Fruit fly (Drosophila melanogaster) whole organism, embryonic: ENCODE data around the gene CDase.

Experiments used
- BEAF-32 ChIP-seq: fragments of 200-800 bp; sonication (Bioruptor generic); optimal IDR thresholded peaks from 3 replicates; lab custom pipeline; 2017; ENCODE audit warnings: missing biosample characterization, missing genetic modification characterization, mild to moderate bottlenecking, moderate library complexity, missing genetic modification reagents
- Bgb ChIP-seq: fragments of 200-800 bp; sonication (Bioruptor generic); IDR thresholded peaks from 2 replicates; pipeline ENCODE4 v1.3.6; 2022; ENCODE audit warnings: missing biosample characterization, missing genetic modification characterization; ENCODE audit not compliant: partially characterized antibody
- CG10147 ChIP-seq: fragments of 200-800 bp; sonication (Bioruptor generic); optimal IDR thresholded peaks from 2 replicates; lab custom pipeline; 2019; ENCODE audit warnings: missing biosample characterization, mild to moderate bottlenecking, missing genetic modification characterization, moderate library complexity
- CG10543 ChIP-seq: fragments of 200-800 bp; sonication (Bioruptor generic); optimal IDR thresholded peaks from 3 replicates; lab custom pipeline; 2017; ENCODE audit warnings: missing biosample characterization, mild to moderate bottlenecking, missing genetic modification characterization, moderate library complexity
- CG10959 ChIP-seq: fragments of 200-800 bp; sonication (Bioruptor generic); IDR thresholded peaks from 2 replicates; pipeline ENCODE4 v1.3.6; 2022; ENCODE audit warnings: missing biosample characterization, missing genetic modification characterization
- CG11723 ChIP-seq: fragments of 200-800 bp; sonication (Bioruptor generic); optimal IDR thresholded peaks from 2 replicates; lab custom pipeline; 2017; ENCODE audit warnings: missing biosample characterization, mild to moderate bottlenecking, missing genetic modification characterization
- CG12236 ChIP-seq: fragments of 200-800 bp; sonication (Bioruptor generic); optimal IDR thresholded peaks from 2 replicates; lab custom pipeline; 2016; ENCODE audit warnings: missing biosample characterization, missing genetic modification characterization
- CG1233 ChIP-seq: fragments of 200-800 bp; sonication (Bioruptor generic); optimal IDR thresholded peaks from 4 replicates; lab custom pipeline; 2018; ENCODE audit warnings: missing biosample characterization, mild to moderate bottlenecking, missing genetic modification characterization
- CG12391 ChIP-seq: fragments of 200-800 bp; sonication (Bioruptor generic); optimal IDR thresholded peaks from 3 replicates; lab custom pipeline; 2018; ENCODE audit warnings: missing biosample characterization, mild to moderate bottlenecking, missing genetic modification characterization, moderate library complexity
- CG15073 ChIP-seq: fragments of 200-800 bp; sonication (Bioruptor generic); optimal IDR thresholded peaks from 2 replicates; lab custom pipeline; 2016; ENCODE audit warnings: missing biosample characterization, missing genetic modification characterization
- CG16815 ChIP-seq: fragments of 200-800 bp; sonication (Bioruptor generic); optimal IDR thresholded peaks from 3 replicates; lab custom pipeline; 2017; ENCODE audit warnings: missing biosample characterization, mild to moderate bottlenecking, missing genetic modification characterization
- CG2889 ChIP-seq: fragments of 200-800 bp; sonication (Bioruptor generic); IDR thresholded peaks from 3 replicates; pipeline ENCODE4 v1.3.6; 2022; ENCODE audit warnings: missing biosample characterization, missing genetic modification characterization
- CG30020 ChIP-seq: fragments of 200-800 bp; optimal IDR thresholded peaks from 2 replicates; lab custom pipeline; 2019; ENCODE audit warnings: missing biosample characterization, mild to moderate bottlenecking, missing genetic modification characterization, moderate library complexity
- CG30431 ChIP-seq: fragments of 200-800 bp; sonication (Bioruptor generic); optimal IDR thresholded peaks from 2 replicates; lab custom pipeline; 2017; ENCODE audit warnings: missing biosample characterization, missing genetic modification characterization
- CG3407 ChIP-seq: fragments of 200-800 bp; sonication (Bioruptor generic); optimal IDR thresholded peaks from 2 replicates; lab custom pipeline; 2018; ENCODE audit warnings: missing biosample characterization, mild to moderate bottlenecking, missing genetic modification characterization
- CG5245 ChIP-seq: fragments of 200-800 bp; sonication (Bioruptor generic); optimal IDR thresholded peaks from 3 replicates; lab custom pipeline; 2016; ENCODE audit warnings: missing biosample characterization, missing genetic modification characterization
- CG7839 ChIP-seq: fragments of 200-800 bp; sonication (Bioruptor generic); optimal IDR thresholded peaks from 3 replicates; lab custom pipeline; 2018; ENCODE audit warnings: missing biosample characterization, mild to moderate bottlenecking, missing genetic modification characterization, moderate library complexity
- CG9797 ChIP-seq: fragments of 200-800 bp; sonication (Bioruptor generic); optimal IDR thresholded peaks from 3 replicates; lab custom pipeline; 2018; ENCODE audit warnings: missing biosample characterization, mild to moderate bottlenecking, missing genetic modification characterization
- D19B ChIP-seq: fragments of 200-800 bp; sonication (Bioruptor generic); optimal IDR thresholded peaks from 2 replicates; lab custom pipeline; 2017; ENCODE audit warnings: missing biosample characterization, mild to moderate bottlenecking, missing genetic modification characterization
- Dip3 ChIP-seq: fragments of 200-800 bp; sonication (Bioruptor generic); optimal IDR thresholded peaks from 3 replicates; lab custom pipeline; 2016; ENCODE audit warnings: missing biosample characterization, missing genetic modification characterization
- ERR ChIP-seq: fragments of 200-800 bp; sonication (Bioruptor generic); optimal IDR thresholded peaks from 2 replicates; lab custom pipeline; 2016; ENCODE audit warnings: missing biosample characterization, missing genetic modification characterization
- Oaz ChIP-seq: fragments of 200-800 bp; sonication (Bioruptor generic); IDR thresholded peaks from 2 replicates; pipeline ENCODE4 v1.3.6; 2022; ENCODE audit warnings: missing biosample characterization, missing genetic modification characterization
- Oli ChIP-seq: fragments of 200-800 bp; sonication (Bioruptor generic); optimal IDR thresholded peaks from 2 replicates; lab custom pipeline; 2018; ENCODE audit warnings: missing biosample characterization, mild to moderate bottlenecking, missing genetic modification characterization, moderate library complexity
- Six4 ChIP-seq: fragments of 200-800 bp; sonication (Bioruptor generic); optimal IDR thresholded peaks from 2 replicates; lab custom pipeline; 2016; ENCODE audit warnings: missing biosample characterization, missing genetic modification characterization
- Sry-β ChIP-seq: fragments of 200-800 bp; sonication (Bioruptor generic); optimal IDR thresholded peaks from 2 replicates; lab custom pipeline; 2018; ENCODE audit warnings: missing biosample characterization, mild to moderate bottlenecking, missing genetic modification characterization, moderate library complexity
- TFAM ChIP-seq: fragments of 200-800 bp; sonication (Bioruptor generic); optimal IDR thresholded peaks from 2 replicates; lab custom pipeline; 2017; ENCODE audit warnings: missing biosample characterization, missing genetic modification characterization, inconsistent platforms
- Taf1 ChIP-seq: fragments of 200-800 bp; sonication (Bioruptor generic); IDR thresholded peaks from 2 replicates; pipeline ENCODE4 v1.3.6; 2022; ENCODE audit warnings: missing biosample characterization, missing genetic modification characterization
- Trl ChIP-seq, 3 experiments: fragments of >200 bp in 2 of 3; fragments of 200-800 bp in 1 of 3; sonication (Bioruptor generic) in 1 of 3; optimal IDR thresholded peaks; 2 replicates in 1 of 3; 3 replicates in 2 of 3; lab custom pipeline; 2016 to 2017; ENCODE audit warnings: missing biosample characterization in 1 of 3, missing genetic modification characterization in 1 of 3
- az2 ChIP-seq: fragments of 200-800 bp; sonication (Bioruptor generic); optimal IDR thresholded peaks from 3 replicates; lab custom pipeline; 2016; ENCODE audit warnings: missing biosample characterization, missing genetic modification characterization
- bab2 ChIP-seq: fragments of 200-800 bp; sonication (Bioruptor generic); optimal IDR thresholded peaks from 2 replicates; lab custom pipeline; 2016; ENCODE audit warnings: missing biosample characterization, missing genetic modification characterization
- bbx ChIP-seq: fragments of 200-800 bp; sonication (Bioruptor generic); IDR thresholded peaks from 2 replicates; pipeline ENCODE4 v1.3.6; 2022; ENCODE audit warnings: missing biosample characterization, missing genetic modification characterization; ENCODE audit not compliant: partially characterized antibody
- bcd ChIP-seq: fragments of 200-800 bp; sonication (Bioruptor generic); optimal IDR thresholded peaks from 2 replicates; lab custom pipeline; 2017; ENCODE audit warnings: missing biosample characterization, mild to moderate bottlenecking, missing genetic modification characterization
- cad ChIP-seq: fragments of >200 bp; optimal IDR thresholded peaks from 2 replicates; lab custom pipeline; 2017; ENCODE audit warnings: missing biosample characterization, missing genetic modification characterization
- chinmo ChIP-seq: fragments of 200-800 bp; sonication (Bioruptor generic); IDR thresholded peaks from 4 replicates; pipeline ENCODE4 v1.3.6; 2022; ENCODE audit warnings: missing biosample characterization, missing genetic modification characterization; ENCODE audit not compliant: partially characterized antibody
- cwo ChIP-seq: fragments of 200-800 bp; sonication (Bioruptor generic); optimal IDR thresholded peaks from 3 replicates; lab custom pipeline; 2017; ENCODE audit warnings: missing biosample characterization, missing genetic modification characterization, mild to moderate bottlenecking, moderate library complexity, missing genetic modification reagents
- danr ChIP-seq: fragments of 200-800 bp; sonication (Bioruptor generic); IDR thresholded peaks from 2 replicates; pipeline ENCODE4 v1.3.6; 2022; ENCODE audit warnings: missing biosample characterization, missing genetic modification characterization
- dimm ChIP-seq: fragments of 200-800 bp; sonication (Bioruptor generic); IDR thresholded peaks from 2 replicates; pipeline ENCODE4 v1.3.6; 2022; ENCODE audit warnings: missing biosample characterization, missing genetic modification characterization
- dmrt11E ChIP-seq: fragments of 200-800 bp; sonication (Bioruptor generic); optimal IDR thresholded peaks from 3 replicates; lab custom pipeline; 2018; ENCODE audit warnings: missing biosample characterization, mild to moderate bottlenecking, missing genetic modification characterization, moderate library complexity
- fd96Cb ChIP-seq: fragments of 200-800 bp; sonication (Bioruptor generic); optimal IDR thresholded peaks from 2 replicates; lab custom pipeline; 2018; ENCODE audit warnings: missing biosample characterization, mild to moderate bottlenecking, missing genetic modification characterization, moderate library complexity
- fru ChIP-seq: fragments of >200 bp; optimal IDR thresholded peaks from 2 replicates; lab custom pipeline; 2017
- gce ChIP-seq: fragments of 200-800 bp; sonication (Bioruptor generic); IDR thresholded peaks from 3 replicates; pipeline ENCODE4 v1.3.6; 2022; ENCODE audit warnings: missing biosample characterization, missing genetic modification characterization
- nerfin-2 ChIP-seq: fragments of 200-800 bp; sonication (Bioruptor generic); IDR thresholded peaks from 2 replicates; pipeline ENCODE4 v1.3.6; 2022; ENCODE audit warnings: missing biosample characterization, missing genetic modification characterization; ENCODE audit not compliant: partially characterized antibody
- odd ChIP-seq: fragments of 200-800 bp; sonication (Bioruptor generic); optimal IDR thresholded peaks from 2 replicates; lab custom pipeline; 2017; ENCODE audit warnings: missing biosample characterization, mild to moderate bottlenecking, missing genetic modification characterization
- phol ChIP-seq: fragments of 200-800 bp; sonication (Bioruptor generic); optimal IDR thresholded peaks from 3 replicates; lab custom pipeline; 2018; ENCODE audit warnings: missing biosample characterization, mild to moderate bottlenecking, missing genetic modification characterization, moderate library complexity
- psq ChIP-seq: fragments of 200-800 bp; sonication (Bioruptor generic); optimal IDR thresholded peaks from 2 replicates; lab custom pipeline; 2017; ENCODE audit warnings: missing biosample characterization, missing genetic modification characterization
- ro ChIP-seq: fragments of 200-800 bp; sonication (Bioruptor generic); IDR thresholded peaks from 2 replicates; pipeline ENCODE4 v1.3.6; 2022; ENCODE audit warnings: missing biosample characterization, missing genetic modification characterization
- sna ChIP-seq: fragments of 200-800 bp; sonication (Bioruptor generic); IDR thresholded peaks from 2 replicates; pipeline ENCODE4 v1.3.6; 2022; ENCODE audit warnings: missing biosample characterization, missing genetic modification characterization; ENCODE audit not compliant: partially characterized antibody
- sr ChIP-seq: fragments of 200-800 bp; sonication (Bioruptor generic); IDR thresholded peaks from 3 replicates; pipeline ENCODE4 v1.3.6; 2022; ENCODE audit warnings: missing biosample characterization, missing genetic modification characterization
- stc ChIP-seq: fragments of 200-800 bp; sonication (Bioruptor generic); IDR thresholded peaks from 2 replicates; pipeline ENCODE4 v1.3.6; 2022; ENCODE audit warnings: missing biosample characterization, missing genetic modification characterization
- vvl ChIP-seq: fragments of 200-800 bp; sonication (Bioruptor generic); IDR thresholded peaks from 2 replicates; pipeline ENCODE4 v1.3.6; 2022; ENCODE audit warnings: missing biosample characterization, missing genetic modification characterization
- zfh1 ChIP-seq: fragments of 200-800 bp; sonication (Bioruptor generic); IDR thresholded peaks from 3 replicates; pipeline ENCODE4 v1.3.6; 2022; ENCODE audit warnings: missing biosample characterization, missing genetic modification characterization

CDase gene

dm6 chr3R:30413795-30414194 is 45.5 kb upstream of the CDase start (continued):
- peak; percentile 31 for TF ChIP-seq CG1233 (GFP tag; lab: Kevin White, UChicago)
- TF ChIP-seq BEAF-32 (GFP tag; lab: Kevin White, UChicago) = no peak
- peak; percentile 83 for TF ChIP-seq vvl (GFP tag; lab: Robert Waterston, UW)
- TF ChIP-seq sr = no peak
- TF ChIP-seq CG16815 = no peak
- TF ChIP-seq zfh1 (GFP tag; lab: Robert Waterston, UW) = peak; percentile 74
- TF ChIP-seq az2 (GFP tag; lab: Kevin White, UChicago) = peak; percentile 55
- TF ChIP-seq phol (tag; lab: Kevin White, UChicago) = peak; percentile 69
- TF ChIP-seq CG10147 = peak; percentile 9
- TF ChIP-seq CG12236 = peak; percentile 38
- peak; percentile 59 for TF ChIP-seq CG12391 (tag; lab: Kevin White, UChicago)
- no peak for TF ChIP-seq Sry-β
- no peak for TF ChIP-seq bbx
- TF ChIP-seq CG30020 (tag; lab: Kevin White, UChicago) = no peak
- no peak for TF ChIP-seq ro (GFP tag; lab: Robert Waterston, UW)
- TF ChIP-seq CG9797 (GFP tag; lab: Kevin White, UChicago) = no peak
- TF ChIP-seq dimm = no peak
- no peak for TF ChIP-seq ERR (GFP tag; lab: Kevin White, UChicago)
- TF ChIP-seq bab2 (GFP tag; lab: Kevin White, UChicago) = peak; percentile 59
- TF ChIP-seq Oli (tag; lab: Kevin White, UChicago) = peak; percentile 61
- TF ChIP-seq CG2889 (GFP tag; lab: Robert Waterston, UW) = peak; percentile 64; the same call in 2 of the 3 replicates
- TF ChIP-seq CG30431 (GFP tag; lab: Kevin White, UChicago) = peak; percentile 23
- TF ChIP-seq sna (GFP tag; lab: Robert Waterston, UW) = no peak
- TF ChIP-seq CG15073 (GFP tag; lab: Kevin White, UChicago) = no peak
- no peak for TF ChIP-seq psq (GFP tag; lab: Kevin White, UChicago)
- TF ChIP-seq cwo (GFP tag; lab: Kevin White, UChicago) = peak; percentile 27
- TF ChIP-seq danr (GFP tag; lab: Robert Waterston, UW) = 0 out of 2 replicates have a peak, but pooled peaks have one; percentile 16
- TF ChIP-seq fru = no peak
- TF ChIP-seq chinmo (GFP tag; lab: Robert Waterston, UW) = no peak
- no peak for TF ChIP-seq cad (GFP tag; lab: Kevin White, UChicago)
- no peak for TF ChIP-seq Oaz
- peak; percentile 32; the same call in 1 of the 2 replicates for TF ChIP-seq CG10959 (GFP tag; lab: Robert Waterston, UW)
- TF ChIP-seq stc = peak; percentile 47; the same call in 1 of the 2 replicates
- peak; percentile 45 for TF ChIP-seq dmrt11E (tag; lab: Kevin White, UChicago)
- no peak for TF ChIP-seq nerfin-2 (GFP tag; lab: Robert Waterston, UW)
- TF ChIP-seq odd = no peak
- peak; percentile 31 for TF ChIP-seq bcd (GFP tag; lab: Kevin White, UChicago)
- no peak for TF ChIP-seq D19B (GFP tag; lab: Kevin White, UChicago)
- no peak for TF ChIP-seq CG10543 (GFP tag; lab: Kevin White, UChicago)
- TF ChIP-seq CG7839 (tag; lab: Kevin White, UChicago) = peak; percentile 65
- no peak for TF ChIP-seq Bgb (GFP tag; lab: Robert Waterston, UW)
- peak; percentile 37 for TF ChIP-seq Six4 (GFP tag; lab: Kevin White, UChicago)
- peak; percentile 44 for TF ChIP-seq CG5245 (GFP tag; lab: Kevin White, UChicago)
- no peak for TF ChIP-seq CG3407 (GFP tag; lab: Kevin White, UChicago)
- peak; percentile 76; the same call in 2 of the 3 replicates for TF ChIP-seq gce (GFP tag; lab: Robert Waterston, UW)
- TF ChIP-seq TFAM (GFP tag; lab: Kevin White, UChicago) = no peak
- TF ChIP-seq Taf1 (GFP tag; lab: Robert Waterston, UW) = no peak
- TF ChIP-seq Dip3 (GFP tag; lab: Kevin White, UChicago) = no peak
- peak; percentile 62 for TF ChIP-seq fd96Cb (tag; lab: Kevin White, UChicago)
- TF ChIP-seq CG11723 (GFP tag; lab: Kevin White, UChicago) = no peak
- no peak for TF ChIP-seq Trl (optimal IDR thresholded peaks at IDR 0.05; lab: Kevin White, UChicago)
- peak; percentile 11 for TF ChIP-seq Trl (GFP tag; optimal IDR thresholded peaks at IDR 0.05; lab: Kevin White, UChicago)
